Worm (Caenorhabditis elegans): ENCODE data around the gene ztf-14.

DNA sequence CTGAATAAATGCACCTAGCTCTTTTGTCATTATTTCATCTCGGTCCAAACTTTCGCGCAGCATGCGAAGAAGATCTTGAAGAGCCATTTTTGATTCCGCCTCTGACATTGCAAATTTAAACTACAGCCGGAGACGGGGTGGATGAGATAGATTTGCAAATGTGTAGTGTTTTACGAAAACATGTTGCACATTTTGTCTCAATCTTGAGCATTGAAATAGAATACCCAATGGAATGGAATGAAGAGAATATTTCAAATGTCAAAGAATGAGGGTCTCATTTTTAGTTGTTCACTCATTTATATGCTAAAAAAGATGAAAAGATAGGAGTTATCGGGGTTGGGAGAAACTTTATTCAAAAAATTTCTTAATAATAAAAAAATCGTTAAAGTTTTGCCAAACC, 40.5 kb upstream of the ztf-14 start, which contains the start of gene Y66C5A.1:
- TF ChIP-seq nhr-28 (tag; optimal IDR thresholded peaks at IDR 0.05) (no peak), nhr-11 (tag; optimal IDR thresholded peaks at IDR 0.05) (no peak), snu-23 (GFP tag; optimal IDR thresholded peaks at IDR 0.05) (no peak), sox-4 (tag; optimal IDR thresholded peaks at IDR 0.05) (no peak), unc-130 (tag; optimal IDR thresholded peaks at IDR 0.05) (no peak), lsy-2 (tag; optimal IDR thresholded peaks at IDR 0.05) (no peak), pax-3 (tag; optimal IDR thresholded peaks at IDR 0.05) (no peak), nhr-237 (tag; optimal IDR thresholded peaks at IDR 0.05) (no peak), unc-98 (GFP tag; IDR thresholded peaks at IDR 0.05) (no peak), nhr-76 (tag; optimal IDR thresholded peaks at IDR 0.05) (no peak), dpl-1 (GFP tag; optimal IDR thresholded peaks at IDR 0.05) (no peak), unc-86 (tag; optimal IDR thresholded peaks at IDR 0.05) (no peak)

Measured in whole organism, L1 larva.